Worm (Caenorhabditis elegans) whole organism, L2 larva: ENCODE measurements around the gene ddn-1.
"Not testable (repeated sequence)": the region's sequence is repeated elsewhere in the genome, so short reads cannot be mapped to it uniquely, and the experiment has no call there.

Experiments used
- C34F6.9 ChIP-seq: fragments of 150-350 bp; optimal IDR thresholded peaks from 2 replicates; lab custom pipeline; 2014; ENCODE audit warnings: missing biosample characterization, missing genetic modification characterization
- F13H6.1 ChIP-seq: sonication (generic microtip); optimal IDR thresholded peaks from 2 replicates; lab custom pipeline; 2016; ENCODE audit warnings: missing genetic modification characterization, missing compliant biosample characterization
- R02D3.7 ChIP-seq: fragments of 150-350 bp; optimal IDR thresholded peaks from 2 replicates; lab custom pipeline; 2014; ENCODE audit warnings: missing biosample characterization, missing genetic modification characterization
- alr-1 ChIP-seq: fragments of 150-350 bp; optimal IDR thresholded peaks from 2 replicates; lab custom pipeline; 2014; ENCODE audit warnings: missing biosample characterization, missing genetic modification characterization
- ceh-16 ChIP-seq: fragments of 150-350 bp; optimal IDR thresholded peaks from 2 replicates; lab custom pipeline; 2014; ENCODE audit warnings: missing biosample characterization, missing genetic modification characterization
- ceh-82 ChIP-seq: fragments of 150-350 bp; optimal IDR thresholded peaks from 2 replicates; lab custom pipeline; 2014; ENCODE audit warnings: missing biosample characterization, missing genetic modification characterization
- crh-2 ChIP-seq: sonication (generic microtip); optimal IDR thresholded peaks from 2 replicates; lab custom pipeline; 2017; ENCODE audit warnings: missing biosample characterization, missing genetic modification characterization
- egl-27 ChIP-seq: sonication (generic microtip); optimal IDR thresholded peaks from 3 replicates; lab custom pipeline; 2017; ENCODE audit warnings: missing biosample characterization, missing genetic modification reagents, missing genetic modification characterization
- elt-1 ChIP-seq: fragments of 150-350 bp; optimal IDR thresholded peaks from 2 replicates; lab custom pipeline; 2014; ENCODE audit warnings: missing biosample characterization, missing genetic modification characterization
- elt-3 ChIP-seq: sonication (generic microtip); optimal IDR thresholded peaks from 2 replicates; lab custom pipeline; 2017; ENCODE audit warnings: missing biosample characterization, missing genetic modification characterization
- fos-1 ChIP-seq: fragments of 150-350 bp; optimal IDR thresholded peaks from 2 replicates; lab custom pipeline; 2014; ENCODE audit warnings: missing biosample characterization, missing genetic modification characterization
- lin-13 ChIP-seq: fragments of 150-350 bp; optimal IDR thresholded peaks from 2 replicates; lab custom pipeline; 2014; ENCODE audit warnings: missing biosample characterization, missing genetic modification reagents, missing genetic modification characterization
- mbf-1 ChIP-seq: sonication (generic microtip); optimal IDR thresholded peaks from 2 replicates; lab custom pipeline; 2017; ENCODE audit warnings: missing biosample characterization, missing genetic modification characterization
- mdl-1 ChIP-seq, 2 experiments: fragments of 150-350 bp in 1 of 2; sonication (generic microtip) in 1 of 2; optimal IDR thresholded peaks; 2 replicates each; lab custom pipeline; 2017; ENCODE audit warnings: missing biosample characterization in 2 of 2, missing genetic modification characterization in 2 of 2
- nhr-11 ChIP-seq: fragments of 150-350 bp; optimal IDR thresholded peaks from 2 replicates; lab custom pipeline; 2014; ENCODE audit warnings: missing biosample characterization, missing genetic modification characterization
- nhr-237 ChIP-seq: fragments of 150-350 bp; optimal IDR thresholded peaks from 2 replicates; lab custom pipeline; 2014; ENCODE audit warnings: missing biosample characterization, missing genetic modification characterization
- nhr-25 ChIP-seq: fragments of 150-350 bp; sonication (generic microtip); optimal IDR thresholded peaks from 3 replicates; lab custom pipeline; 2014; ENCODE audit warnings: missing biosample characterization, missing genetic modification characterization
- nhr-6 ChIP-seq: fragments of 150-350 bp; optimal IDR thresholded peaks from 2 replicates; lab custom pipeline; 2014; ENCODE audit warnings: missing biosample characterization, missing genetic modification characterization
- nhr-77 ChIP-seq: fragments of 150-350 bp; optimal IDR thresholded peaks from 2 replicates; lab custom pipeline; 2014; ENCODE audit warnings: missing biosample characterization, missing genetic modification characterization
- peb-1 ChIP-seq: fragments of 150-350 bp; optimal IDR thresholded peaks from 2 replicates; lab custom pipeline; 2014; ENCODE audit warnings: missing biosample characterization, missing genetic modification characterization
- sma-3 ChIP-seq: sonication (generic microtip); optimal IDR thresholded peaks from 2 replicates; lab custom pipeline; 2016; ENCODE audit warnings: missing genetic modification reagents, missing genetic modification characterization, missing compliant biosample characterization
- sma-9 ChIP-seq, 2 experiments: fragments of 150-350 bp in 1 of 2; sonication (generic microtip) in 1 of 2; optimal IDR thresholded peaks; 2 replicates each; lab custom pipeline; 2014 to 2016; ENCODE audit warnings: missing genetic modification characterization in 2 of 2, mild to moderate bottlenecking in 1 of 2, missing biosample characterization in 1 of 2, missing compliant biosample characterization in 1 of 2, missing genetic modification reagents in 1 of 2, moderate library complexity in 1 of 2
- snpc-4 ChIP-seq: fragments of 150-350 bp; optimal IDR thresholded peaks from 2 replicates; lab custom pipeline; 2014; ENCODE audit warnings: missing biosample characterization, missing genetic modification characterization
- unc-55 ChIP-seq: fragments of 150-350 bp; sonication (generic microtip); optimal IDR thresholded peaks from 3 replicates; lab custom pipeline; 2014; ENCODE audit warnings: missing biosample characterization, missing genetic modification reagents, missing genetic modification characterization
- unc-62 ChIP-seq: fragments of 150-350 bp; optimal IDR thresholded peaks from 2 replicates; lab custom pipeline; 2014; ENCODE audit warnings: missing biosample characterization, missing genetic modification reagents, missing genetic modification characterization
- zag-1 ChIP-seq: fragments of 150-350 bp; optimal IDR thresholded peaks from 2 replicates; lab custom pipeline; 2014; ENCODE audit warnings: missing biosample characterization, missing genetic modification characterization
- ztf-1 ChIP-seq: fragments of 200-800 bp; sonication (Bioruptor generic); conservative IDR thresholded peaks from 2 replicates; pipeline ENCODE4 v1.3.6; 2022; ENCODE audit warnings: missing genetic modification characterization, missing compliant biosample characterization
- ztf-11 ChIP-seq: sonication (generic microtip); optimal IDR thresholded peaks from 2 replicates; lab custom pipeline; 2017; ENCODE audit warnings: missing biosample characterization, missing genetic modification characterization
- ztf-4 ChIP-seq: fragments of 150-350 bp; optimal IDR thresholded peaks from 2 replicates; lab custom pipeline; 2014; ENCODE audit warnings: missing biosample characterization, missing genetic modification characterization

Gene ddn-1

DNA sequence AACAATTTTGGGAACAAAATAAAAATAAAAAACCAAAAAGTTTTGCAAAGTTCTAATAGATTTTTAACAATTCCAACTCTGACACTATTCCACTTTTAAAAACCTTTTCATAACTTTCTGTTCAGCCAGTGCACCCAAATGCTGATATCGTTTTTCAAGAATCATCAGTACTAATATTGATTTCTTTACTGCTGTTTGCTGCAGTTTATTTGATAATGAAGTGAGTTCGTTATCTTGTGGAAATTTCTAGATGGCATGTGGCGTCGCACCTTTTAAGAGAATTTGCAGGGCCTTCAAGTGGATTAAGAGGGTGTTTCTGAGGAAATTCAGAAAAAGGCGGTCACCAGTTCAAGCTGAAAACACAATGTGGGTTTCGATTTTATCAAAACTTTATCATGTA, 29.3 kb downstream of the ddn-1 start:
- TF ChIP-seq fos-1 (tag; lab: Kevin White, UChicago) (peak; percentile 20), nhr-6 (tag; lab: Kevin White, UChicago) (no peak)

DNA sequence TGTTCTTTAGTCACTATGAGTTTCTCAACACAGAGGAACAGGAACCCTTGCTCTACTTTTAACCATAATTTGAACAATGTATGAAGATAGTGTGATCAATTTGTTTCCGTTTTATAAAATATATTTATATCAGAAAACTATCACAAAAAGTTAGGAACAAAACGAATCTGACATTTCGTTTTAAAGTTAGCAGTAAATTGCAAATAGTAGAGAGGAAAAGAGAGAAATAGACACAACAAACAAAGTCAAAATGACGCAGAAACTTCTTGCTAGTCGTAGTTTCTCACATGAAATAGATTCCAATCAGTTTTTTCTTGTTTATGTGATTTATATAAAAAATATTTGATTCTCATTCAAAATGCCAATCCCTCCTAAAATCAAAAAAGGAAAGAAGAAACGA, 31.2 kb downstream of the ddn-1 start, which contains the start of gene ZC196.5:
Gene ZC196.5, plus strand, starts transcription at position 301 of the 400 bp plus-strand sequence.
- TF ChIP-seq egl-27 (tag; lab: Kevin White, UChicago) (no peak), mbf-1 (tag; lab: Kevin White, UChicago) (no peak)

DNA sequence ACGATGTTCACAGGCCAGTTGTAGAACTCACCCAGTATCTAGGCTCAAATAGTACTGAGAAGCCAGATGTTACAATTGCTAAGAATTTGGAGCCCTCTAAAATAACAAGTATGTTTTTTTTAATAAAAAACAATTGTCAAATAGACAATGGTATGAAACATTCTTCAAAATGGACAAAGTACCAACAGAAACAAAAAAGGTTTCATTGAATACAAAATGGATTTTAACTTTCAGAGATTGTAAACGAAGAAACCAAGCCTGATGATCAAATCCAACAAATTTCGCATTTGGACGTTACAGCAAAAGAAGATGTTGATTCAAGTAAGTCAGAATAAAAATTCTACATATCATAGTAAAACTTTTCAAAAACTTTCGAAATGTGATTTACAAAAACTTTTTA, 33.2 kb downstream of the ddn-1 start, which contains the start of gene ZC196.9:
Gene ZC196.9, minus strand, starts transcription at position 101 of the 400 bp plus-strand sequence.
- TF ChIP-seq zag-1 (tag; lab: Kevin White, UChicago) = no peak
- no peak for TF ChIP-seq ztf-1 (GFP tag; lab: Robert Waterston, UW)
- no peak for TF ChIP-seq F13H6.1
- TF ChIP-seq elt-3 (tag; lab: Kevin White, UChicago) = no peak
- no peak for TF ChIP-seq mbf-1 (tag; lab: Kevin White, UChicago)
- no peak for TF ChIP-seq C34F6.9
- TF ChIP-seq egl-27 (tag; lab: Kevin White, UChicago) = no peak
- TF ChIP-seq ceh-16 (tag; lab: Kevin White, UChicago) = no peak
- no peak for TF ChIP-seq nhr-237 (tag; lab: Kevin White, UChicago)
- TF ChIP-seq nhr-25 = no peak
- TF ChIP-seq ceh-82 (tag; lab: Kevin White, UChicago) = no peak
- no peak for TF ChIP-seq fos-1 (tag; lab: Kevin White, UChicago)
- no peak for TF ChIP-seq crh-2 (tag; lab: Kevin White, UChicago)
- no peak for TF ChIP-seq nhr-6 (tag; lab: Kevin White, UChicago)
- TF ChIP-seq elt-1 (tag; lab: Kevin White, UChicago) = no peak
- TF ChIP-seq, all 48 proteins: peak for 0

DNA sequence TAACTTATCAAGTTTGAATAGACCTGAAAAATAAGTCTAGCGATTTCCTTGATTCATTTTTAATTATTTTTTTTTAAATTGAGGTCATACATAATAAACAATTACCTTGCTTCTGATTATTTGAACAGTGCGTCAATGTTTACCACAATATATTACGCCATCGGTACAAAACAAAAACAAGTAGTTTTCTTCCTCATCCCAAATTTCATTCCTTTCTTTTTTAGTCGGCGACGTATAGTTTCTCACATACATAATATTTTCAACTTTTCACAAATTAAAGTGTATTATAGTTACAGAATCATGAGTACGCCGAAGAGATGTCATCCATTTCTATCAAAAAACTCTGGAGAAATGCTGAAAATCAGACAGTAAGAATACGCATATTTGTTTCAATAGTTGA, 34.1 kb downstream of the ddn-1 start, which contains the start of gene droe-8:
Gene droe-8, plus strand, starts transcription at position 301 of the 400 bp plus-strand sequence.
- TF ChIP-seq unc-62, C34F6.9, ztf-11: not testable (repeated sequence)

DNA sequence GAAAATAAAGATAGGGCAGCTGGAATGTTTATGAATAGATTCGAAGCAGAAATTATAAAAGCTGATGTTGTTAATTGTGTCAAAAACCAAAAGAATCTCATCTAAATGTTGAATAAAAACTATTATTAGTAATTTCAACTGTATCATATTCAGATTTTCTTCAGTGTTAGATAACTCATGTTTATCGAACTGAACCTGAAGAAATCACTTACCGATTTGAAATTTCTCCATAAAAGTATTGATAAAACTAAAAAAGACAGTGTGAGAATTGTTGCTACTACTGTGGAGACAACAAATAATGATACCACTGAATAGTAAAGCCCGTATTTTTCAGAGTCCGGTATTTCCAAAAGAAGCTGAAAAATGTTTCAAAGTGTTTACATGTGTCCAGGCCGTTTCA, 38.2 kb downstream of the ddn-1 start, which contains the start of gene ZC196.8:
Gene ZC196.8, minus strand, starts transcription at position 101 of the 400 bp plus-strand sequence.
- not testable (repeated sequence) for TF ChIP-seq snpc-4; lin-13 (GFP tag; lab: Kevin White, UChicago); crh-2 (tag; lab: Kevin White, UChicago)
- TF ChIP-seq, all 48 proteins: peak for 0; not testable (repeated sequence) for 48

DNA sequence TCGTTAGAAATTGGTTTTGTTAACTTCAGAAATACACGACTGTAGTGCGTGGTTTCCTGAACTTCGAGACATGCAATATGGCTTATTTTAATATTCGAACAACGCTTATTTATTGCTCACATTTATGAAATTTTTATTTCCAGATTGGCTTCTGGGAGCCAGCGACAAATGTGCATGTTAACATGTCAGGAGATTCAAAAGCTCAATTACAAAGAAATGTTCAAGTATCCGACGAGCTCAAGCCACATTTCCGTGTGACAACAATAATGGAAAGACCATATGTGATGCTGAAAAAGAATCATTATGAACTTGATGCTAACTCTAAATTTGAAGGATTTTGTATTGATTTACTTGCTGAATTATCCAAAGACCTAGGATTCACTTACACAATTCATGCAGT, 41.9 kb downstream of the ddn-1 start:
- TF ChIP-seq F13H6.1 (no peak), ceh-82 (tag; lab: Kevin White, UChicago) (no peak), alr-1 (tag; lab: Kevin White, UChicago) (no peak), peb-1 (tag; lab: Kevin White, UChicago) (no peak), sma-9 (GFP tag; optimal IDR thresholded peaks at IDR 0.05; lab: Kevin White, UChicago) (no peak), sma-9 (tag; optimal IDR thresholded peaks at IDR 0.05; lab: Kevin White, UChicago) (no peak), egl-27 (tag; lab: Kevin White, UChicago) (no peak), ceh-16 (tag; lab: Kevin White, UChicago) (no peak), unc-55 (GFP tag; lab: Kevin White, UChicago) (no peak), nhr-11 (tag; lab: Kevin White, UChicago) (no peak), ztf-4 (no peak), mdl-1 (tag; optimal IDR thresholded peaks at IDR 0.05; lab: Kevin White, UChicago) (no peak), R02D3.7 (tag; lab: Kevin White, UChicago) (no peak), nhr-77 (tag; lab: Kevin White, UChicago) (no peak), sma-3 (GFP tag; lab: Kevin White, UChicago) (no peak)

DNA sequence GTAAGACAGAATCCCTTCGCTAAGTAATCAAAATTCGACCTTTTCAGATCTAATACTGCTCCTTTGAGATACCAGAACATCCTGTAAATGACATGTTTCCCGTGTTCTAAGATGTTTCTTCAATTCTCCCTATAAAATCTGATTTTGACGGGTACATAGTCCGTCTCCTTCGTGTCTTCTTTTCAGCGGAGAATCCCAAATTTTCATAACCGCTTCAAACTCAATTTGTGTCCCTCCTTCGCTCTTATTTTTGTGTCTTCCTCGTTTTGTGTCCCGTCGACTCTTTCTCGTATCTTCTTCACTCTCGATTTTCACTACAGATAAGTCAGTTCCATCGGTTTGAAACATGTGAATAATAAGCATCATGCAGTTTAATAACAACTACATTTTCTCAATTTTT, 44.1 kb downstream of the ddn-1 start, which contains the start of gene glr-5:
Gene glr-5, plus strand, starts transcription at position 321 of the 400 bp plus-strand sequence.
- TF ChIP-seq crh-2 (tag; lab: Kevin White, UChicago) (no peak), sma-9 (GFP tag; optimal IDR thresholded peaks at IDR 0.05; lab: Kevin White, UChicago) (peak; percentile 45), sma-9 (tag; optimal IDR thresholded peaks at IDR 0.05; lab: Kevin White, UChicago) (no peak)
- TF ChIP-seq, all 48 proteins: peak for 1
